Worm (Caenorhabditis elegans) whole organism, L1 larva: Measurements from ENCODE around the gene hlh-14.
"Not testable (repeated sequence)": the region's sequence is repeated elsewhere in the genome, so short reads cannot be mapped to it uniquely, and the experiment has no call there.

Experiments used
- Y116A8C.19 ChIP-seq: sonication (generic microtip); optimal IDR thresholded peaks from 2 replicates; lab custom pipeline; 2016; ENCODE audit warnings: missing compliant biosample characterization, missing genetic modification characterization, borderline replicate concordance
- aha-1 ChIP-seq: fragments of 150-350 bp; optimal IDR thresholded peaks from 2 replicates; lab custom pipeline; 2014; ENCODE audit warnings: missing biosample characterization, missing genetic modification characterization
- alr-1 ChIP-seq: fragments of 200-800 bp; sonication (Bioruptor generic); optimal IDR thresholded peaks from 2 replicates; lab custom pipeline; 2018; ENCODE audit warnings: borderline replicate concordance, mild to moderate bottlenecking, missing genetic modification characterization, missing compliant biosample characterization
- ama-1 ChIP-seq: fragments of 150-350 bp; optimal IDR thresholded peaks from 2 replicates; lab custom pipeline; 2014
- blmp-1 ChIP-seq: fragments of 150-350 bp; optimal IDR thresholded peaks from 2 replicates; lab custom pipeline; 2014; ENCODE audit warnings: missing biosample characterization, missing genetic modification characterization
- ceh-82 ChIP-seq, 3 experiments: fragments of 150-350 bp in 1 of 3; sonication (generic microtip) in 2 of 3; optimal IDR thresholded peaks; 2 replicates each; lab custom pipeline; 2014 to 2017; ENCODE audit warnings: missing biosample characterization in 3 of 3, missing genetic modification characterization in 3 of 3
- ceh-88 ChIP-seq: fragments of 200-800 bp; sonication (Bioruptor generic); IDR thresholded peaks from 2 replicates; pipeline ENCODE4 v1.3.6; 2022; ENCODE audit warnings: missing genetic modification characterization, missing compliant biosample characterization
- efl-1 ChIP-seq, 4 experiments: fragments of 150-350 bp; optimal IDR thresholded peaks in 3 of 4; peaks in 1 of 4; 1 replicate in 1 of 4; 2 replicates in 3 of 4; lab custom pipeline; 2014; ENCODE audit warnings: missing biosample characterization in 2 of 4, missing genetic modification characterization in 2 of 4, missing genetic modification reagents in 2 of 4
- efl-3 ChIP-seq: fragments of 200-800 bp; sonication (Bioruptor generic); optimal IDR thresholded peaks from 2 replicates; lab custom pipeline; 2018; ENCODE audit warnings: mild to moderate bottlenecking, missing genetic modification characterization, missing compliant biosample characterization
- elt-2 ChIP-seq: sonication (generic microtip); optimal IDR thresholded peaks from 2 replicates; lab custom pipeline; 2016; ENCODE audit warnings: missing genetic modification characterization, mild to moderate bottlenecking, inconsistent platforms, missing compliant biosample characterization, missing genetic modification reagents
- elt-3 ChIP-seq, 6 experiments: fragments of 150-350 bp in 1 of 6; sonication (generic microtip); optimal IDR thresholded peaks; 2 replicates each; lab custom pipeline; 2017 to 2018; ENCODE audit warnings: missing biosample characterization in 6 of 6, missing genetic modification characterization in 6 of 6, inconsistent platforms in 1 of 6
- ets-5 ChIP-seq: fragments of 200-800 bp; sonication (Bioruptor generic); IDR thresholded peaks from 2 replicates; pipeline ENCODE4 v1.3.6; 2022; ENCODE audit warnings: missing genetic modification characterization, missing compliant biosample characterization
- fkh-10 ChIP-seq: sonication (generic microtip); optimal IDR thresholded peaks from 2 replicates; lab custom pipeline; 2017; ENCODE audit warnings: missing biosample characterization, missing genetic modification reagents, missing genetic modification characterization
- fkh-8 ChIP-seq: sonication (generic microtip); optimal IDR thresholded peaks from 2 replicates; lab custom pipeline; 2016; ENCODE audit warnings: mild to moderate bottlenecking, missing genetic modification characterization, missing compliant biosample characterization
- grh-1 ChIP-seq: fragments of 200-800 bp; sonication (Bioruptor generic); IDR thresholded peaks from 2 replicates; pipeline ENCODE4 v1.3.6; 2022; ENCODE audit warnings: missing genetic modification reagents, missing genetic modification characterization, missing compliant biosample characterization
- hlh-17 ChIP-seq: fragments of 200-800 bp; sonication (Bioruptor generic); optimal IDR thresholded peaks from 2 replicates; lab custom pipeline; 2018; ENCODE audit warnings: missing genetic modification characterization, mild to moderate bottlenecking, missing compliant biosample characterization, moderate library complexity, borderline replicate concordance
- irx-1 ChIP-seq: sonication (generic microtip); optimal IDR thresholded peaks from 2 replicates; lab custom pipeline; 2016; ENCODE audit warnings: missing genetic modification characterization, missing compliant biosample characterization
- isw-1 ChIP-seq: fragments of 200-800 bp; sonication (Bioruptor generic); IDR thresholded peaks from 2 replicates; pipeline ENCODE4 v1.3.6; 2022; ENCODE audit warnings: missing genetic modification characterization, missing compliant biosample characterization
- jun-1 ChIP-seq: fragments of 150-350 bp; optimal IDR thresholded peaks from 2 replicates; lab custom pipeline; 2014; ENCODE audit warnings: missing biosample characterization, missing genetic modification reagents, missing genetic modification characterization
- lin-13 ChIP-seq: fragments of 150-350 bp; optimal IDR thresholded peaks from 2 replicates; lab custom pipeline; 2014; ENCODE audit warnings: missing biosample characterization, missing genetic modification reagents, missing genetic modification characterization
- lin-14 ChIP-seq: fragments of 200-800 bp; sonication (Bioruptor generic); optimal IDR thresholded peaks from 2 replicates; lab custom pipeline; 2018; ENCODE audit warnings: mild to moderate bottlenecking, missing genetic modification characterization, moderate library complexity, missing compliant biosample characterization
- lin-35 ChIP-seq, 2 experiments: fragments of 150-350 bp; optimal IDR thresholded peaks; 2 replicates each; lab custom pipeline; 2014; ENCODE audit warnings: missing biosample characterization in 2 of 2, missing genetic modification characterization in 2 of 2, missing genetic modification reagents in 2 of 2
- lin-39 ChIP-seq: fragments of 150-350 bp; optimal IDR thresholded peaks from 2 replicates; lab custom pipeline; 2014; ENCODE audit warnings: missing biosample characterization, missing genetic modification reagents, missing genetic modification characterization
- lir-3 ChIP-seq: sonication (generic microtip); optimal IDR thresholded peaks from 2 replicates; lab custom pipeline; 2016; ENCODE audit warnings: mild to moderate bottlenecking, missing genetic modification characterization, moderate library complexity, missing compliant biosample characterization; ENCODE audit not compliant: poor library complexity
- mab-9 ChIP-seq: fragments of 200-800 bp; sonication (Bioruptor generic); IDR thresholded peaks from 2 replicates; pipeline ENCODE4 v1.3.6; 2022; ENCODE audit warnings: missing genetic modification reagents, missing genetic modification characterization, missing compliant biosample characterization
- mdl-1 ChIP-seq, 2 experiments: fragments of 150-350 bp; optimal IDR thresholded peaks; 2 replicates each; lab custom pipeline; 2014 to 2017; ENCODE audit warnings: missing biosample characterization in 2 of 2, missing genetic modification characterization in 2 of 2, inconsistent platforms in 1 of 2
- mef-2 ChIP-seq: fragments of 150-350 bp; optimal IDR thresholded peaks from 2 replicates; lab custom pipeline; 2014; ENCODE audit warnings: missing biosample characterization, missing genetic modification characterization
- nhr-11 ChIP-seq: fragments of 150-350 bp; optimal IDR thresholded peaks from 2 replicates; lab custom pipeline; 2014; ENCODE audit warnings: missing biosample characterization, missing genetic modification characterization
- nhr-19 ChIP-seq: fragments of 200-800 bp; sonication (Bioruptor generic); conservative IDR thresholded peaks from 2 replicates; pipeline ENCODE4 v1.3.6; 2022; ENCODE audit warnings: missing genetic modification characterization, missing compliant biosample characterization
- nhr-20 ChIP-seq: sonication (generic microtip); optimal IDR thresholded peaks from 2 replicates; lab custom pipeline; 2016; ENCODE audit warnings: mild to moderate bottlenecking, missing genetic modification characterization, missing compliant biosample characterization
- nhr-28 ChIP-seq: fragments of 150-350 bp; optimal IDR thresholded peaks from 2 replicates; lab custom pipeline; 2014; ENCODE audit warnings: missing biosample characterization, missing genetic modification characterization
- nhr-77 ChIP-seq: fragments of 150-350 bp; optimal IDR thresholded peaks from 2 replicates; lab custom pipeline; 2014; ENCODE audit warnings: missing biosample characterization, missing genetic modification characterization
- nhr-84 ChIP-seq: sonication (generic microtip); optimal IDR thresholded peaks from 2 replicates; lab custom pipeline; 2017; ENCODE audit warnings: missing biosample characterization, missing genetic modification characterization
- pag-3 ChIP-seq: sonication (generic microtip); optimal IDR thresholded peaks from 2 replicates; lab custom pipeline; 2017; ENCODE audit warnings: missing genetic modification characterization, mild to moderate bottlenecking, missing compliant biosample characterization, antibody characterized with exemption, borderline replicate concordance; ENCODE audit not compliant: insufficient read depth
- pqm-1 ChIP-seq: sonication (generic microtip); optimal IDR thresholded peaks from 3 replicates; lab custom pipeline; 2017; ENCODE audit warnings: missing biosample characterization, missing genetic modification characterization
- skn-1 ChIP-seq: fragments of 150-350 bp; optimal IDR thresholded peaks from 2 replicates; lab custom pipeline; 2014; ENCODE audit warnings: missing biosample characterization, missing genetic modification characterization
- snu-23 ChIP-seq: sonication (generic microtip); optimal IDR thresholded peaks from 2 replicates; lab custom pipeline; 2016; ENCODE audit warnings: missing genetic modification characterization, missing compliant biosample characterization
- sptf-1 ChIP-seq: fragments of 150-350 bp; optimal IDR thresholded peaks from 2 replicates; lab custom pipeline; 2014; ENCODE audit warnings: missing biosample characterization, missing genetic modification characterization
- tlp-1 ChIP-seq: fragments of 150-350 bp; optimal IDR thresholded peaks from 2 replicates; lab custom pipeline; 2014; ENCODE audit warnings: missing biosample characterization, missing genetic modification characterization
- unc-30 ChIP-seq: sonication (generic microtip); optimal IDR thresholded peaks from 2 replicates; lab custom pipeline; 2017; ENCODE audit warnings: missing biosample characterization, missing genetic modification characterization
- vab-15 ChIP-seq: sonication (generic microtip); optimal IDR thresholded peaks from 2 replicates; lab custom pipeline; 2017; ENCODE audit warnings: missing genotype, mild to moderate bottlenecking, missing genetic modification characterization, missing compliant biosample characterization
- xbp-1 ChIP-seq: sonication (generic microtip); optimal IDR thresholded peaks from 2 replicates; lab custom pipeline; 2016; ENCODE audit warnings: missing genetic modification characterization, missing compliant biosample characterization
- zip-4 ChIP-seq: fragments of 200-800 bp; sonication (Bioruptor generic); optimal IDR thresholded peaks from 2 replicates; lab custom pipeline; 2018; ENCODE audit warnings: mild to moderate bottlenecking, missing genetic modification characterization, moderate library complexity, missing compliant biosample characterization

hlh-14 gene

DNA sequence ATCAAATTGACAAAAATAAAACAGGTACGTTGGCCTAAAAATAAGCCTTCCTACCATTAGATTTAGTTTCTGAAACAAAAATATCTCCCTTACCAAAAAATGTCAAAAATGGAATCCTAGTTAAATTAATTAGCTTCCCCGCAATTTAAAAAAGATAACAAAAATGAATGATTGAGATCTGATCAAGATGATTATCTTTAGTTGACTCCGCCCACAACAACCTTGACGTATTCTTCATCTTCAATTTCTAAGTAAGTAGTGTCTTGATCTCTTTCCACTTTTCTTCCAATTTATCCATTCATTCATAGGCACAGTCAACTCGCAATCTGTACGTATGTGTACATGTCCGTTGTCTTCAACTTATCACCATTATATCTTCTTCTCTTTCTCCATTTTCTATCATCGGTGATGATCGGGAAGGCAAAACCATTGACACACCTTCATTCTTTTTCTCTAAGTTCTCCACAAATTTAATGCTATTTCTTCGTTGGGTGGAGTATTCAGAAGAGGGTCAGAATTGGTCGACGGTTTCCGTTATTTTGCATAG lies 29.7 kb upstream of the hlh-14 start (continued):
- TF ChIP-seq ceh-82 (tag; optimal IDR thresholded peaks at IDR 0.05; lab: Kevin White, UChicago) = no peak
- TF ChIP-seq tlp-1 = no peak
- TF ChIP-seq zip-4 (GFP tag; lab: Kevin White, UChicago) = no peak
- TF ChIP-seq mab-9 (GFP tag; lab: Robert Waterston, UW) = no peak
- TF ChIP-seq elt-2 = no peak
- no peak for TF ChIP-seq ceh-88 (GFP tag; lab: Robert Waterston, UW)
- no peak for TF ChIP-seq fkh-10
- peak; percentile 36 for TF ChIP-seq snu-23 (GFP tag; lab: Kevin White, UChicago)
- no peak for TF ChIP-seq alr-1 (tag; lab: Kevin White, UChicago)
- no peak for TF ChIP-seq hlh-17 (GFP tag; lab: Kevin White, UChicago)
- TF ChIP-seq lin-39 = peak; percentile 41
- TF ChIP-seq blmp-1 = peak; percentile 44
- TF ChIP-seq lir-3 (tag; lab: Kevin White, UChicago) = no peak
- TF ChIP-seq jun-1 (tag; lab: Kevin White, UChicago) = no peak
- TF ChIP-seq nhr-84 (tag; lab: Kevin White, UChicago) = no peak
- no peak for TF ChIP-seq Y116A8C.19 (tag; lab: Kevin White, UChicago)
- no peak for TF ChIP-seq nhr-11 (tag; lab: Kevin White, UChicago)
- TF ChIP-seq, all 84 proteins: peak for 10

DNA sequence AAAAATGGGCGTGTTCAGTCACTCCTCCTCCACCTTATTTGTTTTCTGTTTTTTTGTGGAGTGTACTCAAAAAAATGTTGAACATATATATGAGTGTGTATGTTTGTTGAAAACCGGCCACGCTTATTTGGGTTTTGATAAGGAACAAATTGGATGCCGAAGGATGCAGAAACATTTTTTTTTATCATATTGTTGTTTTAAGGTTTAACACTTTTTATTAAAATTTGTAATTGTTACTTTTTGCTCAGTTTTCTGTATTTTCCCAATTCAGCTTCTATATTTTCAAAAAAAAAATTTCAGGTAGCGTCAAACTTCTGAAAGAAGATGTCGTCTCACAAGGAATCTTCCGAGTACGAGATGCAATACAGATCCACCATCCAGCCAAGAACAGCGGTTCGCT lies 26.6 kb upstream of the hlh-14 start, which contains the start of gene ifb-1:
Gene ifb-1 (plus strand): TSS at position 301 of the 400 bp plus-strand sequence.
- no peak for TF ChIP-seq mab-9 (GFP tag; lab: Robert Waterston, UW)
- TF ChIP-seq irx-1 (tag; lab: Kevin White, UChicago) = no peak
- TF ChIP-seq ama-1 = no peak
- TF ChIP-seq mef-2 (tag; lab: Kevin White, UChicago) = no peak
- TF ChIP-seq fkh-8 = no peak
- TF ChIP-seq grh-1 (GFP tag; lab: Robert Waterston, UW) = no peak
- no peak for TF ChIP-seq aha-1 (tag; lab: Kevin White, UChicago)
- TF ChIP-seq elt-3 (tag; optimal IDR thresholded peaks at IDR 0.05; lab: Kevin White, UChicago) = no peak

ce11 chrII:5757656-5758055 lies 19.0 kb upstream of the hlh-14 start, which contains the start of the genes F10C1.3 and F10C1.23:
TSS of gene F10C1.3 (minus strand) at chrII:5757756.
TSS of gene F10C1.23 (plus strand) at chrII:5758040.
- not testable (repeated sequence) for TF ChIP-seq nhr-77; vab-15 (tag; lab: Kevin White, UChicago); xbp-1

ce11 chrII:5754168-5754567 lies 15.5 kb upstream of the hlh-14 start, which contains the start of gene F10C1.8:
TSS of gene F10C1.8 (plus strand) at chrII:5754468.
- TF ChIP-seq snu-23 (GFP tag; lab: Kevin White, UChicago) (no peak), nhr-19 (no peak), skn-1 (tag; lab: Kevin White, UChicago) (no peak), nhr-28 (tag; lab: Kevin White, UChicago) (no peak)

- no peak for TF ChIP-seq mdl-1 (tag; optimal IDR thresholded peaks at IDR 0.05; lab: Kevin White, UChicago)
- TF ChIP-seq pag-3 = no peak
- peak; percentile 13 for TF ChIP-seq lin-14 (GFP tag; lab: Kevin White, UChicago)
- TF ChIP-seq efl-3 = no peak
- TF ChIP-seq lir-3 (tag; lab: Kevin White, UChicago) = no peak
- TF ChIP-seq elt-2 = peak; percentile 90
- TF ChIP-seq efl-1 (optimal IDR thresholded peaks at IDR 0.05; lab: Kevin White, UChicago) = no peak
- peak in 1 of 2 experiments; percentile 79 for TF ChIP-seq efl-1 (GFP tag; optimal IDR thresholded peaks at IDR 0.05 in 1 of 2; lab: Kevin White, UChicago)
- TF ChIP-seq nhr-84 (tag; lab: Kevin White, UChicago) = no peak
- TF ChIP-seq pqm-1 (tag; lab: Kevin White, UChicago) = peak; percentile 35
- TF ChIP-seq aha-1 (tag; lab: Kevin White, UChicago) = no peak
- TF ChIP-seq unc-30 = no peak
- TF ChIP-seq lin-35 (GFP tag; optimal IDR thresholded peaks at IDR 0.05; lab: Kevin White, UChicago) = peak in 1 of 2 experiments; percentile 33
- no peak for TF ChIP-seq nhr-20 (tag; lab: Kevin White, UChicago)
- no peak for TF ChIP-seq ets-5
- TF ChIP-seq sptf-1 (tag; lab: Kevin White, UChicago) = no peak
- no peak for TF ChIP-seq lin-13 (GFP tag; lab: Kevin White, UChicago)
- TF ChIP-seq isw-1 (GFP tag; lab: Robert Waterston, UW) = no peak
Measured at ce11 chrII:5751353-5751752, 12.7 kb upstream of the hlh-14 start.
